Worm (Caenorhabditis elegans) whole organism, midembryonic: ENCODE measurements around the gene K08H10.6.

ENCODE experiments used
- T22C8.4 ChIP-seq: fragments of 200-800 bp; sonication (Bioruptor generic); IDR thresholded peaks from 2 replicates; pipeline ENCODE4 v1.3.6; 2022; ENCODE audit warnings: missing genetic modification characterization, missing compliant biosample characterization
- cog-1 ChIP-seq: sonication (generic microtip); optimal IDR thresholded peaks from 2 replicates; lab custom pipeline; 2016; ENCODE audit warnings: missing genetic modification characterization, missing compliant biosample characterization
- flt-1 ChIP-seq: fragments of 200-800 bp; sonication (Bioruptor generic); IDR thresholded peaks from 2 replicates; pipeline ENCODE4 v1.3.6; 2022; ENCODE audit warnings: missing genetic modification characterization, missing compliant biosample characterization
- klf-2 ChIP-seq: fragments of 200-800 bp; sonication (Bioruptor generic); conservative IDR thresholded peaks from 2 replicates; pipeline ENCODE4 v1.3.6; 2022; ENCODE audit warnings: missing genetic modification reagents, missing genetic modification characterization, missing compliant biosample characterization
- med-1 ChIP-seq: sonication (generic microtip); optimal IDR thresholded peaks from 2 replicates; lab custom pipeline; 2017; ENCODE audit warnings: missing genetic modification characterization, mild to moderate bottlenecking, missing compliant biosample characterization, antibody characterized with exemption, missing genetic modification reagents; ENCODE audit not compliant: insufficient read depth
- ref-1 ChIP-seq: fragments of 200-800 bp; sonication (Bioruptor generic); conservative IDR thresholded peaks from 2 replicates; pipeline ENCODE4 v1.3.6; 2022; ENCODE audit warnings: missing genetic modification reagents, missing genetic modification characterization, missing compliant biosample characterization
- tab-1 ChIP-seq: fragments of 200-800 bp; sonication (Bioruptor generic); IDR thresholded peaks from 2 replicates; pipeline ENCODE4 v1.3.6; 2022; ENCODE audit warnings: missing genetic modification characterization, missing compliant biosample characterization
- ztf-23 ChIP-seq: fragments of 200-800 bp; sonication (Bioruptor generic); IDR thresholded peaks from 2 replicates; pipeline ENCODE4 v1.3.6; 2022; ENCODE audit warnings: missing genetic modification reagents, missing genetic modification characterization, missing compliant biosample characterization
- ztf-29 ChIP-seq: fragments of 200-800 bp; sonication (Bioruptor generic); IDR thresholded peaks from 2 replicates; pipeline ENCODE4 v1.3.6; 2022; ENCODE audit warnings: missing genetic modification reagents, missing genetic modification characterization, missing compliant biosample characterization

Gene K08H10.6

ce11 chrV:10031384-10032171 lies 35.9 kb upstream of the K08H10.6 start:
- TF ChIP-seq flt-1 (no peak), ztf-23 (GFP tag; lab: Robert Waterston, UW) (0 out of 2 replicates have a peak, but pooled peaks have one; percentile 29), cog-1 (tag; lab: Kevin White, UChicago) (no peak), ref-1 (GFP tag; lab: Robert Waterston, UW) (no peak)

ce11 chrV:10030992-10031383 lies 35.3 kb upstream of the K08H10.6 start, which contains the start of gene acl-2:
Gene acl-2 (minus strand): TSS chrV:10031092.
- no peak for TF ChIP-seq cog-1 (tag; lab: Kevin White, UChicago)
- TF ChIP-seq ztf-23 (GFP tag; lab: Robert Waterston, UW), result no peak
- no peak for TF ChIP-seq T22C8.4 (GFP tag; lab: Robert Waterston, UW)
- no peak for TF ChIP-seq med-1
- no peak for TF ChIP-seq ztf-29

ce11 chrV:10023062-10023536 lies 27.4 kb upstream of the K08H10.6 start:
- TF ChIP-seq ztf-29 (no peak), med-1 (no peak), klf-2 (GFP tag; lab: Robert Waterston, UW) (no peak), tab-1 (GFP tag; lab: Robert Waterston, UW) (no peak), ref-1 (GFP tag; lab: Robert Waterston, UW) (no peak), ztf-23 (GFP tag; lab: Robert Waterston, UW) (no peak), flt-1 (no peak), T22C8.4 (GFP tag; lab: Robert Waterston, UW) (no peak), cog-1 (tag; lab: Kevin White, UChicago) (no peak)

ce11 chrV:10019934-10020333 lies 24.2 kb upstream of the K08H10.6 start:
- TF ChIP-seq ref-1 (GFP tag; lab: Robert Waterston, UW), result no peak
- no peak for TF ChIP-seq ztf-23 (GFP tag; lab: Robert Waterston, UW)
- no peak for TF ChIP-seq flt-1
- no peak for TF ChIP-seq ztf-29
- TF ChIP-seq med-1, result no peak
- no peak for TF ChIP-seq tab-1 (GFP tag; lab: Robert Waterston, UW)
- TF ChIP-seq klf-2 (GFP tag; lab: Robert Waterston, UW), result no peak

ce11 chrV:10019083-10019624 lies 23.5 kb upstream of the K08H10.6 start:
- no peak for TF ChIP-seq ztf-29
- no peak for TF ChIP-seq ref-1 (GFP tag; lab: Robert Waterston, UW)
- no peak for TF ChIP-seq T22C8.4 (GFP tag; lab: Robert Waterston, UW)
- TF ChIP-seq klf-2 (GFP tag; lab: Robert Waterston, UW), result no peak
- TF ChIP-seq tab-1 (GFP tag; lab: Robert Waterston, UW), result no peak
- TF ChIP-seq flt-1, result no peak
- no peak for TF ChIP-seq cog-1 (tag; lab: Kevin White, UChicago)
- no peak for TF ChIP-seq med-1
- TF ChIP-seq ztf-23 (GFP tag; lab: Robert Waterston, UW), result no peak

- no peak for TF ChIP-seq flt-1
- no peak for TF ChIP-seq klf-2 (GFP tag; lab: Robert Waterston, UW)
- TF ChIP-seq ztf-29, result no peak
- TF ChIP-seq tab-1 (GFP tag; lab: Robert Waterston, UW), result no peak
- TF ChIP-seq cog-1 (tag; lab: Kevin White, UChicago), result no peak
Measured at ce11 chrV:10018291-10018690, 22.6 kb upstream of the K08H10.6 start.

ce11 chrV:10012639-10013038 lies 16.9 kb upstream of the K08H10.6 start:
- TF ChIP-seq T22C8.4 (GFP tag; lab: Robert Waterston, UW) (no peak), flt-1 (no peak), klf-2 (GFP tag; lab: Robert Waterston, UW) (no peak), ztf-29 (no peak), ztf-23 (GFP tag; lab: Robert Waterston, UW) (no peak), tab-1 (GFP tag; lab: Robert Waterston, UW) (no peak), ref-1 (GFP tag; lab: Robert Waterston, UW) (no peak), med-1 (no peak), cog-1 (tag; lab: Kevin White, UChicago) (no peak)

- no peak for TF ChIP-seq tab-1 (GFP tag; lab: Robert Waterston, UW)
- no peak for TF ChIP-seq flt-1
- no peak for TF ChIP-seq ztf-29
- TF ChIP-seq ztf-23 (GFP tag; lab: Robert Waterston, UW), result no peak
- no peak for TF ChIP-seq ref-1 (GFP tag; lab: Robert Waterston, UW)
- TF ChIP-seq cog-1 (tag; lab: Kevin White, UChicago), result no peak
- TF ChIP-seq T22C8.4 (GFP tag; lab: Robert Waterston, UW), result no peak
- TF ChIP-seq med-1, result no peak
- TF ChIP-seq klf-2 (GFP tag; lab: Robert Waterston, UW), result no peak
Measured at ce11 chrV:10011623-10012022, 15.9 kb upstream of the K08H10.6 start, which contains the start of gene lea-1. Gene lea-1 (plus strand): TSS chrV:10011923.

ce11 chrV:10007484-10007883 lies 11.8 kb upstream of the K08H10.6 start:
- no peak for TF ChIP-seq klf-2 (GFP tag; lab: Robert Waterston, UW)
- no peak for TF ChIP-seq flt-1
- TF ChIP-seq ztf-23 (GFP tag; lab: Robert Waterston, UW), result no peak
- no peak for TF ChIP-seq med-1
- no peak for TF ChIP-seq T22C8.4 (GFP tag; lab: Robert Waterston, UW)
- TF ChIP-seq ref-1 (GFP tag; lab: Robert Waterston, UW), result no peak
- TF ChIP-seq ztf-29, result no peak
- no peak for TF ChIP-seq tab-1 (GFP tag; lab: Robert Waterston, UW)
- TF ChIP-seq cog-1 (tag; lab: Kevin White, UChicago), result no peak

ce11 chrV:10006374-10006773 lies 10.7 kb upstream of the K08H10.6 start:
- TF ChIP-seq cog-1 (tag; lab: Kevin White, UChicago), result no peak
- no peak for TF ChIP-seq ztf-23 (GFP tag; lab: Robert Waterston, UW)
- no peak for TF ChIP-seq ref-1 (GFP tag; lab: Robert Waterston, UW)
- no peak for TF ChIP-seq T22C8.4 (GFP tag; lab: Robert Waterston, UW)
- TF ChIP-seq klf-2 (GFP tag; lab: Robert Waterston, UW), result no peak
- TF ChIP-seq tab-1 (GFP tag; lab: Robert Waterston, UW), result no peak
- TF ChIP-seq ztf-29, result no peak
- no peak for TF ChIP-seq flt-1
- no peak for TF ChIP-seq med-1
